Worm (Caenorhabditis elegans) whole organism, L2 larva: ENCODE data around the gene C04C3.7.

Experiments used
- C34F6.9 ChIP-seq: fragments of 150-350 bp; optimal IDR thresholded peaks from 2 replicates; lab custom pipeline; 2014; ENCODE audit warnings: missing biosample characterization, missing genetic modification characterization
- F13H6.1 ChIP-seq: sonication (generic microtip); optimal IDR thresholded peaks from 2 replicates; lab custom pipeline; 2016; ENCODE audit warnings: missing genetic modification characterization, missing compliant biosample characterization
- R02D3.7 ChIP-seq: fragments of 150-350 bp; optimal IDR thresholded peaks from 2 replicates; lab custom pipeline; 2014; ENCODE audit warnings: missing biosample characterization, missing genetic modification characterization
- Y55F3AM.14 ChIP-seq: fragments of 200-800 bp; sonication (Bioruptor generic); optimal IDR thresholded peaks from 2 replicates; lab custom pipeline; 2018; ENCODE audit warnings: mild to moderate bottlenecking, missing genetic modification characterization, missing compliant biosample characterization
- ZK546.5 ChIP-seq: sonication (generic microtip); optimal IDR thresholded peaks from 2 replicates; lab custom pipeline; 2017; ENCODE audit warnings: missing biosample characterization, missing genetic modification characterization
- alr-1 ChIP-seq: fragments of 150-350 bp; optimal IDR thresholded peaks from 2 replicates; lab custom pipeline; 2014; ENCODE audit warnings: missing biosample characterization, missing genetic modification characterization
- aly-2 ChIP-seq: fragments of 150-350 bp; optimal IDR thresholded peaks from 2 replicates; lab custom pipeline; 2014; ENCODE audit warnings: missing biosample characterization, missing genetic modification characterization
- ama-1 ChIP-seq: fragments of 150-350 bp; optimal IDR thresholded peaks from 2 replicates; lab custom pipeline; 2018; ENCODE audit warnings: inconsistent platforms
- blmp-1 ChIP-seq: sonication (generic microtip); optimal IDR thresholded peaks from 2 replicates; lab custom pipeline; 2017; ENCODE audit warnings: missing genetic modification characterization, mild to moderate bottlenecking, missing compliant biosample characterization, antibody characterized with exemption, moderate library complexity; ENCODE audit not compliant: insufficient read depth
- ceh-16 ChIP-seq: fragments of 150-350 bp; optimal IDR thresholded peaks from 2 replicates; lab custom pipeline; 2014; ENCODE audit warnings: missing biosample characterization, missing genetic modification characterization
- ceh-82 ChIP-seq: fragments of 150-350 bp; optimal IDR thresholded peaks from 2 replicates; lab custom pipeline; 2014; ENCODE audit warnings: missing biosample characterization, missing genetic modification characterization
- crh-2 ChIP-seq: sonication (generic microtip); optimal IDR thresholded peaks from 2 replicates; lab custom pipeline; 2017; ENCODE audit warnings: missing biosample characterization, missing genetic modification characterization
- dmd-4 ChIP-seq: sonication (generic microtip); optimal IDR thresholded peaks from 2 replicates; lab custom pipeline; 2017; ENCODE audit warnings: missing biosample characterization, missing genetic modification characterization
- egl-27 ChIP-seq: sonication (generic microtip); optimal IDR thresholded peaks from 3 replicates; lab custom pipeline; 2017; ENCODE audit warnings: missing biosample characterization, missing genetic modification reagents, missing genetic modification characterization
- elt-1 ChIP-seq: fragments of 150-350 bp; optimal IDR thresholded peaks from 2 replicates; lab custom pipeline; 2014; ENCODE audit warnings: missing biosample characterization, missing genetic modification characterization
- elt-3 ChIP-seq: sonication (generic microtip); optimal IDR thresholded peaks from 2 replicates; lab custom pipeline; 2017; ENCODE audit warnings: missing biosample characterization, missing genetic modification characterization
- fos-1 ChIP-seq: fragments of 150-350 bp; optimal IDR thresholded peaks from 2 replicates; lab custom pipeline; 2014; ENCODE audit warnings: missing biosample characterization, missing genetic modification characterization
- gmeb-1 ChIP-seq: fragments of 150-350 bp; optimal IDR thresholded peaks from 2 replicates; lab custom pipeline; 2014; ENCODE audit warnings: missing biosample characterization, missing genetic modification characterization
- lin-11 ChIP-seq: fragments of 150-350 bp; sonication (generic microtip); optimal IDR thresholded peaks from 2 replicates; lab custom pipeline; 2014; ENCODE audit warnings: missing biosample characterization, missing genetic modification characterization, inconsistent platforms, mixed read lengths
- lin-13 ChIP-seq: fragments of 150-350 bp; optimal IDR thresholded peaks from 2 replicates; lab custom pipeline; 2014; ENCODE audit warnings: missing biosample characterization, missing genetic modification reagents, missing genetic modification characterization
- lin-39 ChIP-seq: fragments of 150-350 bp; optimal IDR thresholded peaks from 2 replicates; lab custom pipeline; 2014; ENCODE audit warnings: missing biosample characterization, missing genetic modification reagents, missing genetic modification characterization
- lsy-2 ChIP-seq, 2 experiments: fragments of 150-350 bp in 1 of 2; sonication (generic microtip) in 1 of 2; optimal IDR thresholded peaks; 2 replicates each; lab custom pipeline; 2014 to 2017; ENCODE audit warnings: missing biosample characterization in 2 of 2, missing genetic modification characterization in 2 of 2
- mab-5 ChIP-seq: fragments of 150-350 bp; optimal IDR thresholded peaks from 2 replicates; lab custom pipeline; 2014; ENCODE audit warnings: missing biosample characterization, missing genetic modification characterization
- mbf-1 ChIP-seq: sonication (generic microtip); optimal IDR thresholded peaks from 2 replicates; lab custom pipeline; 2017; ENCODE audit warnings: missing biosample characterization, missing genetic modification characterization
- mdl-1 ChIP-seq, 2 experiments: fragments of 150-350 bp in 1 of 2; sonication (generic microtip) in 1 of 2; optimal IDR thresholded peaks; 2 replicates each; lab custom pipeline; 2017; ENCODE audit warnings: missing biosample characterization in 2 of 2, missing genetic modification characterization in 2 of 2
- nhr-10 ChIP-seq: sonication (generic microtip); optimal IDR thresholded peaks from 2 replicates; lab custom pipeline; 2017; ENCODE audit warnings: missing biosample characterization, missing genetic modification characterization
- nhr-11 ChIP-seq: fragments of 150-350 bp; optimal IDR thresholded peaks from 2 replicates; lab custom pipeline; 2014; ENCODE audit warnings: missing biosample characterization, missing genetic modification characterization
- nhr-12 ChIP-seq: fragments of 150-350 bp; optimal IDR thresholded peaks from 2 replicates; lab custom pipeline; 2014; ENCODE audit warnings: missing biosample characterization, missing genetic modification characterization
- nhr-129 ChIP-seq: fragments of 150-350 bp; optimal IDR thresholded peaks from 2 replicates; lab custom pipeline; 2014; ENCODE audit warnings: missing biosample characterization, missing genetic modification characterization
- nhr-21 ChIP-seq: fragments of 150-350 bp; optimal IDR thresholded peaks from 2 replicates; lab custom pipeline; 2014; ENCODE audit warnings: missing biosample characterization, missing genetic modification characterization
- nhr-23 ChIP-seq: fragments of 150-350 bp; optimal IDR thresholded peaks from 2 replicates; lab custom pipeline; 2014; ENCODE audit warnings: missing biosample characterization, missing genetic modification reagents, missing genetic modification characterization
- nhr-237 ChIP-seq: fragments of 150-350 bp; optimal IDR thresholded peaks from 2 replicates; lab custom pipeline; 2014; ENCODE audit warnings: missing biosample characterization, missing genetic modification characterization
- nhr-25 ChIP-seq: fragments of 150-350 bp; sonication (generic microtip); optimal IDR thresholded peaks from 3 replicates; lab custom pipeline; 2014; ENCODE audit warnings: missing biosample characterization, missing genetic modification characterization
- nhr-6 ChIP-seq: fragments of 150-350 bp; optimal IDR thresholded peaks from 2 replicates; lab custom pipeline; 2014; ENCODE audit warnings: missing biosample characterization, missing genetic modification characterization
- nhr-77 ChIP-seq: fragments of 150-350 bp; optimal IDR thresholded peaks from 2 replicates; lab custom pipeline; 2014; ENCODE audit warnings: missing biosample characterization, missing genetic modification characterization
- peb-1 ChIP-seq: fragments of 150-350 bp; optimal IDR thresholded peaks from 2 replicates; lab custom pipeline; 2014; ENCODE audit warnings: missing biosample characterization, missing genetic modification characterization
- sem-4 ChIP-seq: fragments of 150-350 bp; optimal IDR thresholded peaks from 2 replicates; lab custom pipeline; 2014; ENCODE audit warnings: missing biosample characterization, missing genetic modification reagents, missing genetic modification characterization
- skn-1 ChIP-seq: sonication (generic microtip); optimal IDR thresholded peaks from 2 replicates; lab custom pipeline; 2017; ENCODE audit warnings: missing biosample characterization, missing genetic modification characterization
- sma-3 ChIP-seq: sonication (generic microtip); optimal IDR thresholded peaks from 2 replicates; lab custom pipeline; 2016; ENCODE audit warnings: missing genetic modification reagents, missing genetic modification characterization, missing compliant biosample characterization
- sma-9 ChIP-seq, 2 experiments: fragments of 150-350 bp in 1 of 2; sonication (generic microtip) in 1 of 2; optimal IDR thresholded peaks; 2 replicates each; lab custom pipeline; 2014 to 2016; ENCODE audit warnings: missing genetic modification characterization in 2 of 2, mild to moderate bottlenecking in 1 of 2, missing biosample characterization in 1 of 2, missing compliant biosample characterization in 1 of 2, missing genetic modification reagents in 1 of 2, moderate library complexity in 1 of 2
- snpc-4 ChIP-seq: fragments of 150-350 bp; optimal IDR thresholded peaks from 2 replicates; lab custom pipeline; 2014; ENCODE audit warnings: missing biosample characterization, missing genetic modification characterization
- unc-39 ChIP-seq: fragments of 150-350 bp; optimal IDR thresholded peaks from 2 replicates; lab custom pipeline; 2014; ENCODE audit warnings: missing biosample characterization, missing genetic modification characterization
- unc-55 ChIP-seq: fragments of 150-350 bp; sonication (generic microtip); optimal IDR thresholded peaks from 3 replicates; lab custom pipeline; 2014; ENCODE audit warnings: missing biosample characterization, missing genetic modification reagents, missing genetic modification characterization
- unc-62 ChIP-seq: fragments of 150-350 bp; optimal IDR thresholded peaks from 2 replicates; lab custom pipeline; 2014; ENCODE audit warnings: missing biosample characterization, missing genetic modification reagents, missing genetic modification characterization
- zag-1 ChIP-seq: fragments of 150-350 bp; optimal IDR thresholded peaks from 2 replicates; lab custom pipeline; 2014; ENCODE audit warnings: missing biosample characterization, missing genetic modification characterization
- ztf-1 ChIP-seq: fragments of 200-800 bp; sonication (Bioruptor generic); conservative IDR thresholded peaks from 2 replicates; pipeline ENCODE4 v1.3.6; 2022; ENCODE audit warnings: missing genetic modification characterization, missing compliant biosample characterization
- ztf-11 ChIP-seq: sonication (generic microtip); optimal IDR thresholded peaks from 2 replicates; lab custom pipeline; 2017; ENCODE audit warnings: missing biosample characterization, missing genetic modification characterization
- ztf-4 ChIP-seq: fragments of 150-350 bp; optimal IDR thresholded peaks from 2 replicates; lab custom pipeline; 2014; ENCODE audit warnings: missing biosample characterization, missing genetic modification characterization

Gene C04C3.7

ce11 chrIV:3384593-3384992 lies 48.7 kb downstream of the C04C3.7 start:
- TF ChIP-seq alr-1 (tag; lab: Kevin White, UChicago) (no peak), nhr-237 (peak; percentile 4), nhr-129 (tag; lab: Kevin White, UChicago) (peak; percentile 84), gmeb-1 (tag; lab: Kevin White, UChicago) (peak; percentile 88), nhr-10 (tag; lab: Kevin White, UChicago) (peak; percentile 9), nhr-77 (no peak), unc-39 (tag; lab: Kevin White, UChicago) (no peak), aly-2 (no peak), ztf-11 (tag; lab: Kevin White, UChicago) (no peak), nhr-23 (tag; lab: Kevin White, UChicago) (no peak), nhr-6 (tag; lab: Kevin White, UChicago) (peak; percentile 72), ceh-82 (tag; lab: Kevin White, UChicago) (peak; percentile 71), crh-2 (tag; lab: Kevin White, UChicago) (peak; percentile 92), skn-1 (tag; lab: Kevin White, UChicago) (no peak), snpc-4 (peak; percentile 25), ama-1 (lab: Kevin White, UChicago) (no peak), mbf-1 (no peak), nhr-12 (tag; lab: Kevin White, UChicago) (no peak), sem-4 (tag; lab: Kevin White, UChicago) (peak; percentile 84), sma-3 (GFP tag; lab: Kevin White, UChicago) (peak; percentile 87), lin-13 (peak; percentile 81), F13H6.1 (tag; lab: Kevin White, UChicago) (peak; percentile 94), ztf-1 (GFP tag; lab: Robert Waterston, UW) (no peak), dmd-4 (tag; lab: Kevin White, UChicago) (no peak), nhr-11 (tag; lab: Kevin White, UChicago) (no peak), lin-39 (tag; lab: Kevin White, UChicago) (no peak), nhr-21 (tag; lab: Kevin White, UChicago) (peak; percentile 91), zag-1 (tag; lab: Kevin White, UChicago) (peak; percentile 48), lsy-2 (tag; optimal IDR thresholded peaks at IDR 0.05; lab: Kevin White, UChicago) (peak; percentile 85 to 96), mab-5 (peak; percentile 79), R02D3.7 (tag; lab: Kevin White, UChicago) (no peak), C34F6.9 (tag; lab: Kevin White, UChicago) (peak; percentile 96), elt-3 (tag; lab: Kevin White, UChicago) (no peak), fos-1 (tag; lab: Kevin White, UChicago) (peak; percentile 68), nhr-25 (tag; lab: Kevin White, UChicago) (peak; percentile 90), mdl-1 (tag; optimal IDR thresholded peaks at IDR 0.05; lab: Kevin White, UChicago) (peak; percentile 75 to 93), elt-1 (tag; lab: Kevin White, UChicago) (no peak), blmp-1 (tag; lab: Kevin White, UChicago) (peak; percentile 95), egl-27 (tag; lab: Kevin White, UChicago) (peak; percentile 82), sma-9 (GFP tag; optimal IDR thresholded peaks at IDR 0.05; lab: Kevin White, UChicago) (peak; percentile 88), sma-9 (tag; optimal IDR thresholded peaks at IDR 0.05; lab: Kevin White, UChicago) (no peak), peb-1 (no peak), unc-62 (GFP tag; lab: Kevin White, UChicago) (no peak), ztf-4 (peak; percentile 81), unc-55 (GFP tag; lab: Kevin White, UChicago) (peak; percentile 84), ZK546.5 (tag; lab: Kevin White, UChicago) (no peak), lin-11 (tag; lab: Kevin White, UChicago) (peak; percentile 86), ceh-16 (tag; lab: Kevin White, UChicago) (peak; percentile 16), Y55F3AM.14 (GFP tag; lab: Kevin White, UChicago) (peak; percentile 70)
